Worm (Caenorhabditis elegans) whole organism, mixed stage, embryonic: ENCODE data around the gene rrsr-1.

Experiments used
- ceh-43 ChIP-seq: fragments of 200-800 bp; sonication (Bioruptor generic); optimal IDR thresholded peaks from 2 replicates; lab custom pipeline; 2018; ENCODE audit warnings: mild to moderate bottlenecking, missing genetic modification characterization, moderate library complexity, missing compliant biosample characterization
- cnd-1 ChIP-seq: fragments of 200-800 bp; sonication (Bioruptor generic); optimal IDR thresholded peaks from 2 replicates; lab custom pipeline; 2018; ENCODE audit warnings: mild to moderate bottlenecking, missing genetic modification characterization, missing compliant biosample characterization
- elt-1 ChIP-seq: sonication (generic microtip); optimal IDR thresholded peaks from 2 replicates; lab custom pipeline; 2017; ENCODE audit warnings: missing genetic modification characterization, mild to moderate bottlenecking, missing compliant biosample characterization, antibody characterized with exemption, moderate library complexity, borderline replicate concordance; ENCODE audit not compliant: insufficient read depth
- ham-2 ChIP-seq: fragments of 200-800 bp; sonication (Bioruptor generic); optimal IDR thresholded peaks from 2 replicates; lab custom pipeline; 2018; ENCODE audit warnings: mild to moderate bottlenecking, missing genetic modification characterization, missing compliant biosample characterization
- lsy-2 ChIP-seq: fragments of 150-350 bp; optimal IDR thresholded peaks from 2 replicates; lab custom pipeline; 2014; ENCODE audit warnings: missing biosample characterization, missing genetic modification characterization
- mab-5 ChIP-seq: fragments of 150-350 bp; optimal IDR thresholded peaks from 2 replicates; lab custom pipeline; 2014; ENCODE audit warnings: missing biosample characterization, missing genetic modification characterization
- nhr-237 ChIP-seq: fragments of 150-350 bp; optimal IDR thresholded peaks from 2 replicates; lab custom pipeline; 2014; ENCODE audit warnings: missing biosample characterization, missing genetic modification characterization
- nhr-76 ChIP-seq: sonication (generic microtip); optimal IDR thresholded peaks from 2 replicates; lab custom pipeline; 2017; ENCODE audit warnings: missing biosample characterization, missing genetic modification characterization
- pha-4 ChIP-seq: fragments of 150-350 bp; optimal IDR thresholded peaks from 2 replicates; lab custom pipeline; 2018; ENCODE audit warnings: missing biosample characterization, missing genetic modification reagents, missing genetic modification characterization
- snpc-4 ChIP-seq: fragments of 150-350 bp; optimal IDR thresholded peaks from 2 replicates; lab custom pipeline; 2014; ENCODE audit warnings: missing biosample characterization, missing genetic modification characterization
- sptf-1 ChIP-seq: sonication (generic microtip); optimal IDR thresholded peaks from 2 replicates; lab custom pipeline; 2017; ENCODE audit warnings: mild to moderate bottlenecking, missing genetic modification characterization, moderate library complexity, missing compliant biosample characterization
- unc-39 ChIP-seq: fragments of 150-350 bp; optimal IDR thresholded peaks from 2 replicates; lab custom pipeline; 2014; ENCODE audit warnings: missing biosample characterization, missing genetic modification characterization
- unc-62 ChIP-seq: fragments of 150-350 bp; optimal IDR thresholded peaks from 2 replicates; lab custom pipeline; 2014; ENCODE audit warnings: missing biosample characterization, missing genetic modification reagents, missing genetic modification characterization

DNA sequence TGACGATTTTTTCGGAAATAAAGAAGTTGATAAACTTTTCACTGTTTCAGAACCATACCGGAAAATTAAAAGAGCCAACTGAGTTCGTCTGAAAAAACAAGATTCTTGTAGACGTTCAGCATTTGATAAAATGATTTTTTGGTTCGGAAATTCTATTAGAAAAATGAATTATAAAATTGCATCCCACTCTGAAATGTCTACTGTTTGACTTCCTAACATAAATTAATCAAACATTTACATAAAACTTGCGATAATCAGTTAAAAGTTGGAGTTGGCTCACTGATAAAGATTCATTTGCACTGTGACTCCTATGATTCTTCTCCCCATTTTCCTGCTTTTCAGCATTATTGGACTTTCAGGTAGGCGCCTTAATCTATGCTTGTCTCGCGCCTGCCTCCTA, 44.1 kb upstream of the rrsr-1 start, which contains the start of gene clec-57:
- TF ChIP-seq snpc-4 (tag; lab: Kevin White, UChicago) = no peak
- TF ChIP-seq sptf-1 (tag; lab: Kevin White, UChicago) = no peak
- no peak for TF ChIP-seq pha-4 (tag; lab: Kevin White, UChicago)
- TF ChIP-seq cnd-1 (tag; lab: Kevin White, UChicago) = no peak
- no peak for TF ChIP-seq ham-2 (GFP tag; lab: Kevin White, UChicago)
- no peak for TF ChIP-seq nhr-76 (tag; lab: Kevin White, UChicago)
- TF ChIP-seq mab-5 (tag; lab: Kevin White, UChicago) = no peak
- TF ChIP-seq nhr-237 (tag; lab: Kevin White, UChicago) = no peak
- TF ChIP-seq ceh-43 (GFP tag; lab: Kevin White, UChicago) = no peak
- no peak for TF ChIP-seq lsy-2
- no peak for TF ChIP-seq unc-62 (GFP tag; lab: Kevin White, UChicago)
- no peak for TF ChIP-seq elt-1 (tag; lab: Kevin White, UChicago)
- no peak for TF ChIP-seq unc-39 (tag; lab: Kevin White, UChicago)
